Fruit fly (Drosophila melanogaster): ENCODE results near the gene CTCF.
A peak's percentile ranks its signal among the peaks of the same experiment; 100 is the strongest.

CTCF gene

DNA sequence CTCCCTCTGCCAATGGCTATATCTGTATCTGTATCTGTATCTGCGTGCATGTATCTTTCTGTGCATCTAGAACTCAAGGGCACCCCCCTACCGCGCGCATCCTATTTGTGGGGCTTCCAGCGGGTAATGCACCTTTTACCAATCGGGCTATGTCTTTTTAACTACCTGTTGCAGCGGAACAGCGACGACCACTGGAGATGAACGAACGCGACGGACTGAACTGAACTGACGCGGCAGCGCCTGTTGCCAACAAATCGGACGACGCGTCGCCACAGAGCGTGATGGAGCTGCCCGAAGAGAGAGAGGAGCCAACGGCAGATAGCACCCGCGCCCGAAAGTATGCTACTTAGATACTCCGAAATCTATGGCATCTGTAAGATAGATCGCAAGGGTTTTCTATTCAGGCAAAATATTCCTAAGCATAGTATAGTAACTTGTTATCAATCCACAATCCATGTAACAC lies 11.5 kb downstream of the CTCF start, which contains the start of gene Cln7 (continued):
- TF ChIP-seq stc (GFP tag; IDR thresholded peaks at IDR 0.05) (peak; percentile 57; the same call in 1 of the 2 replicates), knrl (GFP tag; IDR thresholded peaks at IDR 0.05; ENCODE audit: partially characterized antibody) (0 out of 3 replicates have a peak, but pooled peaks have one; percentile 27), p53 (GFP tag; optimal IDR thresholded peaks at IDR 0.05) (no peak), lilli (GFP tag; optimal IDR thresholded peaks at IDR 0.05) (no peak), dati (GFP tag; IDR thresholded peaks at IDR 0.05) (no peak), CG6254 (GFP tag; optimal IDR thresholded peaks at IDR 0.05) (no peak), D19B (GFP tag; optimal IDR thresholded peaks at IDR 0.05) (no peak), CG17328 (GFP tag; IDR thresholded peaks at IDR 0.05) (no peak), CG34376 (GFP tag; optimal IDR thresholded peaks at IDR 0.05) (peak; percentile 69), zfh1 (GFP tag; IDR thresholded peaks at IDR 0.05) (peak; percentile 19; the same call in 1 of the 3 replicates), E2f1 (GFP tag; IDR thresholded peaks at IDR 0.05) (no peak), Sox100B (GFP tag; optimal IDR thresholded peaks at IDR 0.05) (no peak), zen (tag; optimal IDR thresholded peaks at IDR 0.05) (peak; percentile 16), Atf3 (GFP tag; optimal IDR thresholded peaks at IDR 0.05) (no peak), btn (GFP tag; optimal IDR thresholded peaks at IDR 0.05) (no peak), D (optimal IDR thresholded peaks at IDR 0.05) (no peak), D (GFP tag; optimal IDR thresholded peaks at IDR 0.05) (no peak), CG11723 (GFP tag; optimal IDR thresholded peaks at IDR 0.05) (no peak), Max (GFP tag; optimal IDR thresholded peaks at IDR 0.05) (no peak), sim (GFP tag; IDR thresholded peaks at IDR 0.05) (peak; percentile 49; the same call in 1 of the 2 replicates), Oli (tag; optimal IDR thresholded peaks at IDR 0.05) (no peak), CG2889 (GFP tag; IDR thresholded peaks at IDR 0.05) (no peak), Dbx (GFP tag; IDR thresholded peaks at IDR 0.05) (peak; percentile 58; the same call in 1 of the 3 replicates), wdn (GFP tag; IDR thresholded peaks at IDR 0.05) (no peak), CG4730 (GFP tag; IDR thresholded peaks at IDR 0.05) (no peak), croc (GFP tag; conservative IDR thresholded peaks at IDR 0.05) (no peak), Dad (GFP tag; optimal IDR thresholded peaks at IDR 0.05) (no peak), toy (GFP tag; IDR thresholded peaks at IDR 0.05) (no peak), ttk (GFP tag; IDR thresholded peaks at IDR 0.05) (no peak), dmrt11E (tag; optimal IDR thresholded peaks at IDR 0.05) (no peak), CG12942 (GFP tag; optimal IDR thresholded peaks at IDR 0.05) (no peak), kni (GFP tag; optimal IDR thresholded peaks at IDR 0.05) (peak; percentile 89), cg (GFP tag; optimal IDR thresholded peaks at IDR 0.05) (peak; percentile 61), chm (GFP tag; IDR thresholded peaks at IDR 0.05) (peak; percentile 79), seq (GFP tag; IDR thresholded peaks at IDR 0.05) (peak; percentile 25; the same call in 1 of the 2 replicates), CG6654 (GFP tag; optimal IDR thresholded peaks at IDR 0.05) (no peak), CG12769 (tag; optimal IDR thresholded peaks at IDR 0.05) (no peak), CG30403 (GFP tag; optimal IDR thresholded peaks at IDR 0.05) (no peak), CG9215 (GFP tag; IDR thresholded peaks at IDR 0.05) (no peak), CG15479 (GFP tag; optimal IDR thresholded peaks at IDR 0.05) (no peak), mirr (GFP tag; optimal IDR thresholded peaks at IDR 0.05) (peak; percentile 67), maf-S (GFP tag; optimal IDR thresholded peaks at IDR 0.05) (no peak), CG13424 (tag; optimal IDR thresholded peaks at IDR 0.05) (peak; percentile 20), z (GFP tag; IDR thresholded peaks at IDR 0.05) (0 out of 3 replicates have a peak, but pooled peaks have one; percentile 59), CG9932 (GFP tag; IDR thresholded peaks at IDR 0.05) (no peak), schlank (tag; optimal IDR thresholded peaks at IDR 0.05) (peak; percentile 15), gce (GFP tag; IDR thresholded peaks at IDR 0.05) (peak; percentile 66; the same call in 1 of the 3 replicates), CG13123 (GFP tag; optimal IDR thresholded peaks at IDR 0.05) (no peak), CG12299 (tag; optimal IDR thresholded peaks at IDR 0.05) (no peak), CG3726 (GFP tag; IDR thresholded peaks at IDR 0.05) (no peak), CG13894 (tag; optimal IDR thresholded peaks at IDR 0.05) (peak; percentile 64), grn (GFP tag; optimal IDR thresholded peaks at IDR 0.05) (peak; percentile 80)
